Worm (Caenorhabditis elegans): ENCODE data around the gene F36H5.4.

DNA sequence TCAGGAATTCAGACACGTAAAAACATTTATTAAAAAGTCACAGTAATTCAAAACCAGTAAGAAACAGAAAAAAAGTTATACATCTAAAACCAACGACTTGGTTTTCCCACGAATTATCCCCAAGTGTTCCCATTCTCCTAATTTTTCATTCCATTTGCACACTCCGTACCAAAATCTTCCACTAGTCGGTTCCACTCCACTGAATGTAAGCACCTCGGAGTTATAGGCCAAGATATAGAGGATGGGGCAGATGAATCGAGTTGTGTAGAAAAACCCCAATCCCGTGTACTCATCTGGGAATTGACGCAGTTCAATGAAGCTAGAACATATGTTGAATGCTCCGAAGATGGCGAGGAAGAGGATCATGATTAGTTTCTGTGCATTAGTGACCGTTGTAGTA, 25.5 kb downstream of the F36H5.4 start:
- TF ChIP-seq him-1 (tag; optimal IDR thresholded peaks at IDR 0.05) (no peak), W03F9.2 (tag; optimal IDR thresholded peaks at IDR 0.05) (no peak)

Data from whole organism, L4/young adult.